Fruit fly (Drosophila melanogaster) whole organism, embryonic: Measurements from ENCODE around the gene Ced-12.
A peak's percentile ranks its signal among the peaks of the same experiment; 100 is the strongest.

ENCODE experiments used
- B-H1 ChIP-seq: fragments of 200-800 bp; sonication (Bioruptor generic); IDR thresholded peaks from 3 replicates; pipeline ENCODE4 v1.3.6; 2022; ENCODE audit warnings: missing biosample characterization, missing genetic modification characterization
- Bgb ChIP-seq: fragments of 200-800 bp; sonication (Bioruptor generic); IDR thresholded peaks from 2 replicates; pipeline ENCODE4 v1.3.6; 2022; ENCODE audit warnings: missing biosample characterization, missing genetic modification characterization; ENCODE audit not compliant: partially characterized antibody
- CG11695 ChIP-seq: fragments of 200-800 bp; sonication (Bioruptor generic); IDR thresholded peaks from 3 replicates; pipeline ENCODE4 v1.3.6; 2022; ENCODE audit warnings: missing biosample characterization, missing genetic modification characterization
- CG12236 ChIP-seq: fragments of 200-800 bp; sonication (Bioruptor generic); optimal IDR thresholded peaks from 2 replicates; lab custom pipeline; 2016; ENCODE audit warnings: missing biosample characterization, missing genetic modification characterization
- CG12942 ChIP-seq: fragments of 200-800 bp; sonication (Bioruptor generic); optimal IDR thresholded peaks from 3 replicates; lab custom pipeline; 2016; ENCODE audit warnings: missing biosample characterization, missing genetic modification characterization
- CG13296 ChIP-seq: fragments of 200-800 bp; sonication (Bioruptor generic); optimal IDR thresholded peaks from 3 replicates; lab custom pipeline; 2018; ENCODE audit warnings: missing biosample characterization, mild to moderate bottlenecking, missing genetic modification characterization
- CG13624 ChIP-seq: fragments of 200-800 bp; sonication (Bioruptor generic); optimal IDR thresholded peaks from 2 replicates; lab custom pipeline; 2016; ENCODE audit warnings: missing biosample characterization, missing genetic modification characterization
- CG14860 ChIP-seq: fragments of 200-800 bp; sonication (Bioruptor generic); IDR thresholded peaks from 3 replicates; pipeline ENCODE4 v1.3.6; 2022; ENCODE audit warnings: missing biosample characterization, missing genetic modification characterization; ENCODE audit not compliant: partially characterized antibody
- CG1603 ChIP-seq: fragments of 200-800 bp; sonication (Bioruptor generic); optimal IDR thresholded peaks from 2 replicates; lab custom pipeline; 2019; ENCODE audit warnings: missing biosample characterization, mild to moderate bottlenecking, missing genetic modification characterization, moderate library complexity
- CG16813 ChIP-seq: fragments of 200-800 bp; sonication (Bioruptor generic); IDR thresholded peaks from 3 replicates; pipeline ENCODE4 v1.3.6; 2022; ENCODE audit warnings: missing biosample characterization, missing genetic modification characterization; ENCODE audit not compliant: partially characterized antibody
- CG16863 ChIP-seq: fragments of 200-800 bp; sonication (Bioruptor generic); optimal IDR thresholded peaks from 3 replicates; lab custom pipeline; 2016; ENCODE audit warnings: missing biosample characterization, missing genetic modification characterization
- CG18764 ChIP-seq: fragments of 200-800 bp; sonication (Bioruptor generic); optimal IDR thresholded peaks from 3 replicates; lab custom pipeline; 2016; ENCODE audit warnings: missing biosample characterization, missing genetic modification characterization
- CG30020 ChIP-seq: fragments of 200-800 bp; optimal IDR thresholded peaks from 2 replicates; lab custom pipeline; 2019; ENCODE audit warnings: missing biosample characterization, mild to moderate bottlenecking, missing genetic modification characterization, moderate library complexity
- CG30403 ChIP-seq: fragments of 200-800 bp; sonication (Bioruptor generic); optimal IDR thresholded peaks from 3 replicates; lab custom pipeline; 2016; ENCODE audit warnings: missing biosample characterization, missing genetic modification characterization
- CG34422 ChIP-seq: fragments of 200-800 bp; sonication (Bioruptor generic); IDR thresholded peaks from 3 replicates; pipeline ENCODE4 v1.3.6; 2022; ENCODE audit warnings: missing biosample characterization, missing genetic modification characterization
- CG42726 ChIP-seq: fragments of 200-800 bp; sonication (Bioruptor generic); IDR thresholded peaks from 2 replicates; pipeline ENCODE4 v1.3.6; 2022; ENCODE audit warnings: missing biosample characterization, missing genetic modification characterization; ENCODE audit not compliant: partially characterized antibody
- CG4617 ChIP-seq: fragments of 200-800 bp; sonication (Bioruptor generic); optimal IDR thresholded peaks from 3 replicates; lab custom pipeline; 2016; ENCODE audit warnings: missing biosample characterization, missing genetic modification characterization, borderline replicate concordance
- CG6765 ChIP-seq: fragments of 200-800 bp; sonication (Bioruptor generic); optimal IDR thresholded peaks from 3 replicates; lab custom pipeline; 2017; ENCODE audit warnings: missing biosample characterization, mild to moderate bottlenecking, missing genetic modification characterization
- CG8281 ChIP-seq: fragments of 200-800 bp; sonication (Bioruptor generic); optimal IDR thresholded peaks from 2 replicates; lab custom pipeline; 2018; ENCODE audit warnings: missing biosample characterization, mild to moderate bottlenecking, missing genetic modification characterization, moderate library complexity
- CG8388 ChIP-seq: fragments of 200-800 bp; sonication (Bioruptor generic); optimal IDR thresholded peaks from 2 replicates; lab custom pipeline; 2019; ENCODE audit warnings: missing biosample characterization, mild to moderate bottlenecking, missing genetic modification characterization, moderate library complexity
- CG8478 ChIP-seq: fragments of >200 bp; optimal IDR thresholded peaks from 2 replicates; lab custom pipeline; 2018
- CoRest ChIP-seq: fragments of 200-800 bp; sonication (Bioruptor generic); optimal IDR thresholded peaks from 3 replicates; lab custom pipeline; 2018; ENCODE audit warnings: missing biosample characterization, mild to moderate bottlenecking, missing genetic modification characterization, moderate library complexity
- CrebB ChIP-seq: fragments of 200-800 bp; sonication (Bioruptor generic); optimal IDR thresholded peaks from 3 replicates; lab custom pipeline; 2018; ENCODE audit warnings: missing biosample characterization, mild to moderate bottlenecking, missing genetic modification characterization
- E2f2 ChIP-seq: fragments of 200-800 bp; sonication (Bioruptor generic); IDR thresholded peaks from 2 replicates; pipeline ENCODE4 v1.3.6; 2022; ENCODE audit warnings: missing biosample characterization, missing genetic modification characterization
- Elba2 ChIP-seq: fragments of 200-800 bp; sonication (Bioruptor generic); optimal IDR thresholded peaks from 3 replicates; lab custom pipeline; 2016; ENCODE audit warnings: missing biosample characterization, missing genetic modification characterization
- Fer1 ChIP-seq: fragments of 200-800 bp; sonication (Bioruptor generic); optimal IDR thresholded peaks from 2 replicates; lab custom pipeline; 2017; ENCODE audit warnings: missing biosample characterization, mild to moderate bottlenecking, missing genetic modification characterization
- Hr39 ChIP-seq: fragments of >200 bp; optimal IDR thresholded peaks from 2 replicates; lab custom pipeline; 2017
- Lhr ChIP-seq: fragments of 200-800 bp; sonication (Bioruptor generic); optimal IDR thresholded peaks from 3 replicates; lab custom pipeline; 2017; ENCODE audit warnings: mild to moderate bottlenecking, missing biosample characterization, missing genetic modification reagents, missing genetic modification characterization
- Max ChIP-seq: fragments of 200-800 bp; sonication (Bioruptor generic); optimal IDR thresholded peaks from 2 replicates; lab custom pipeline; 2016; ENCODE audit warnings: missing biosample characterization, mild to moderate bottlenecking, missing genetic modification characterization
- Opbp ChIP-seq: fragments of 200-800 bp; sonication (Bioruptor generic); IDR thresholded peaks from 3 replicates; pipeline ENCODE4 v1.3.6; 2022; ENCODE audit warnings: missing biosample characterization, missing genetic modification characterization; ENCODE audit not compliant: partially characterized antibody
- PHDP ChIP-seq: fragments of 200-800 bp; sonication (Bioruptor generic); optimal IDR thresholded peaks from 3 replicates; lab custom pipeline; 2018; ENCODE audit warnings: missing biosample characterization, mild to moderate bottlenecking, missing genetic modification characterization, moderate library complexity
- Scr ChIP-seq: fragments of 200-800 bp; sonication (Bioruptor generic); IDR thresholded peaks from 2 replicates; pipeline ENCODE4 v1.3.6; 2022; ENCODE audit warnings: missing biosample characterization, missing genetic modification characterization; ENCODE audit not compliant: partially characterized antibody
- Sry-δ ChIP-seq: fragments of 200-800 bp; sonication (Bioruptor generic); optimal IDR thresholded peaks from 2 replicates; lab custom pipeline; 2016; ENCODE audit warnings: missing biosample characterization, missing genetic modification characterization
- Usf ChIP-seq: fragments of 200-800 bp; sonication (Bioruptor generic); optimal IDR thresholded peaks from 2 replicates; lab custom pipeline; 2017; ENCODE audit warnings: missing genotype, missing biosample characterization, missing genetic modification characterization
- ara ChIP-seq: fragments of 200-800 bp; sonication (Bioruptor generic); IDR thresholded peaks from 2 replicates; pipeline ENCODE4 v1.3.6; 2022; ENCODE audit warnings: missing biosample characterization, missing genetic modification characterization
- ase ChIP-seq: fragments of 200-800 bp; sonication (Bioruptor generic); IDR thresholded peaks from 3 replicates; pipeline ENCODE4 v1.3.6; 2022; ENCODE audit warnings: missing biosample characterization, missing genetic modification characterization
- az2 ChIP-seq: fragments of 200-800 bp; sonication (Bioruptor generic); optimal IDR thresholded peaks from 3 replicates; lab custom pipeline; 2016; ENCODE audit warnings: missing biosample characterization, missing genetic modification characterization
- bbx ChIP-seq: fragments of 200-800 bp; sonication (Bioruptor generic); IDR thresholded peaks from 2 replicates; pipeline ENCODE4 v1.3.6; 2022; ENCODE audit warnings: missing biosample characterization, missing genetic modification characterization; ENCODE audit not compliant: partially characterized antibody
- crp ChIP-seq, 2 experiments: fragments of 200-800 bp; sonication (Bioruptor generic); optimal IDR thresholded peaks; 2 replicates in 1 of 2; 3 replicates in 1 of 2; lab custom pipeline; 2017; ENCODE audit warnings: missing biosample characterization in 2 of 2, missing genetic modification characterization in 2 of 2, mild to moderate bottlenecking in 1 of 2, moderate library complexity in 1 of 2
- dpn ChIP-seq, 2 experiments: fragments of 200-800 bp; sonication (Bioruptor generic); optimal IDR thresholded peaks; 3 replicates each; lab custom pipeline; 2016; ENCODE audit warnings: missing biosample characterization in 2 of 2, missing genetic modification characterization in 2 of 2
- gcm ChIP-seq: fragments of 200-800 bp; sonication (Bioruptor generic); optimal IDR thresholded peaks from 2 replicates; lab custom pipeline; 2019; ENCODE audit warnings: missing biosample characterization, mild to moderate bottlenecking, missing genetic modification characterization, moderate library complexity
- hb ChIP-seq: fragments of 200-800 bp; sonication (Bioruptor generic); IDR thresholded peaks from 3 replicates; pipeline ENCODE4 v1.3.6; 2022; ENCODE audit warnings: missing biosample characterization, missing genetic modification characterization; ENCODE audit not compliant: partially characterized antibody
- nerfin-1 ChIP-seq: fragments of 200-800 bp; sonication (Bioruptor generic); optimal IDR thresholded peaks from 3 replicates; lab custom pipeline; 2019; ENCODE audit warnings: missing biosample characterization, mild to moderate bottlenecking, missing genetic modification characterization, moderate library complexity
- pb ChIP-seq: fragments of 200-800 bp; sonication (Bioruptor generic); optimal IDR thresholded peaks from 3 replicates; lab custom pipeline; 2016; ENCODE audit warnings: missing biosample characterization, missing genetic modification characterization
- slbo ChIP-seq: fragments of 200-800 bp; sonication (Bioruptor generic); IDR thresholded peaks from 2 replicates; pipeline ENCODE4 v1.3.6; 2022; ENCODE audit warnings: missing biosample characterization, missing genetic modification characterization
- sna ChIP-seq: fragments of 200-800 bp; sonication (Bioruptor generic); IDR thresholded peaks from 2 replicates; pipeline ENCODE4 v1.3.6; 2022; ENCODE audit warnings: missing biosample characterization, missing genetic modification characterization; ENCODE audit not compliant: partially characterized antibody
- stwl ChIP-seq: fragments of 200-800 bp; sonication (Bioruptor generic); optimal IDR thresholded peaks from 3 replicates; lab custom pipeline; 2018; ENCODE audit warnings: missing biosample characterization, mild to moderate bottlenecking, missing genetic modification characterization, moderate library complexity
- twi ChIP-seq: fragments of 200-800 bp; optimal IDR thresholded peaks from 2 replicates; lab custom pipeline; 2019; ENCODE audit warnings: missing biosample characterization, mild to moderate bottlenecking, missing genetic modification characterization, moderate library complexity

Ced-12 gene

DNA sequence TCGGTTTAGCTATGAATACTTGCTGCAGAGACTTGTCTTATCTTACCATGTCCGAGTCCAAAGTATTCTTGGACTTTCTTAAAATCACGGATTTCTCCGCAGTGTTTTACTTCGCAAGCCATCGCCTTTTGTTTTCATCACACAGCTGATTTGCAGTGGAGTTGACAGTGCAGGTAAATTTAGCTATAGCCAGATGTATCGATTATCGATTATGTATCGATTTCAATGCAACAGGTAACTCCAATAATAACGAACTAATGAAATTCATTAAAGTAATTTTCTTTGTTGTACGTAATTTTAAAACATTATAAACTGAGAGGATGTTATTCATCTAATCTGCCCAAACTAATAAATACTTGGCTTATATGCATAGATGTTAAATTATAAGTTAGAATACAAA lies 34.6 kb upstream of the Ced-12 start, which contains the start of gene Rab3-GAP (continued):
- TF ChIP-seq CrebB (tag; lab: Kevin White, UChicago) (no peak), CG42726 (GFP tag; lab: Robert Waterston, UW) (no peak), CG8478 (no peak), ara (0 out of 2 replicates have a peak, but pooled peaks have one; percentile 7), Opbp (GFP tag; lab: Robert Waterston, UW) (no peak), CG14860 (GFP tag; lab: Robert Waterston, UW) (0 out of 3 replicates have a peak, but pooled peaks have one; percentile 34), CG16863 (GFP tag; lab: Kevin White, UChicago) (no peak), CG34422 (GFP tag; lab: Robert Waterston, UW) (peak; percentile 30; the same call in 1 of the 3 replicates), Hr39 (lab: Kevin White, UChicago) (no peak), CG12942 (GFP tag; lab: Kevin White, UChicago) (peak; percentile 34), pb (no peak), twi (tag; lab: Kevin White, UChicago) (no peak), CG13624 (GFP tag; lab: Kevin White, UChicago) (peak; percentile 1), CG11695 (peak; percentile 44; the same call in 1 of the 3 replicates), stwl (tag; lab: Kevin White, UChicago) (peak; percentile 75), Usf (GFP tag; lab: Kevin White, UChicago) (no peak), nerfin-1 (tag; lab: Kevin White, UChicago) (peak; percentile 62), Elba2 (GFP tag; lab: Kevin White, UChicago) (peak; percentile 20), CG30020 (tag; lab: Kevin White, UChicago) (peak; percentile 26), az2 (GFP tag; lab: Kevin White, UChicago) (peak; percentile 33), Sry-δ (peak; percentile 48), CG6765 (GFP tag; lab: Kevin White, UChicago) (no peak), PHDP (tag; lab: Kevin White, UChicago) (peak; percentile 29), CG1603 (peak; percentile 59), CG16813 (peak; percentile 45; the same call in 2 of the 3 replicates), Scr (GFP tag; lab: Robert Waterston, UW) (peak; percentile 48), slbo (GFP tag; lab: Robert Waterston, UW) (peak; percentile 66), ase (GFP tag; lab: Robert Waterston, UW) (no peak), CG8281 (tag; lab: Kevin White, UChicago) (no peak), dpn (GFP tag; optimal IDR thresholded peaks at IDR 0.05; lab: Kevin White, UChicago) (peak in 1 of 2 experiments; percentile 53), CG13296 (GFP tag; lab: Kevin White, UChicago) (no peak), CoRest (tag; lab: Kevin White, UChicago) (peak; percentile 10), gcm (GFP tag; lab: Kevin White, UChicago) (peak; percentile 22), CG4617 (GFP tag; lab: Kevin White, UChicago) (peak; percentile 6), CG12236 (GFP tag; lab: Kevin White, UChicago) (no peak), sna (GFP tag; lab: Robert Waterston, UW) (peak; percentile 68; the same call in 1 of the 2 replicates), Fer1 (GFP tag; lab: Kevin White, UChicago) (peak; percentile 60), Bgb (GFP tag; lab: Robert Waterston, UW) (peak; percentile 52; the same call in 1 of the 2 replicates), Max (no peak), bbx (GFP tag; lab: Robert Waterston, UW) (no peak), CG8388 (GFP tag; lab: Kevin White, UChicago) (peak; percentile 15), CG30403 (GFP tag; lab: Kevin White, UChicago) (peak; percentile 29), E2f2 (GFP tag; lab: Robert Waterston, UW) (peak; percentile 23; the same call in 1 of the 2 replicates), crp (GFP tag; optimal IDR thresholded peaks at IDR 0.05; lab: Kevin White, UChicago) (peak; percentile 48 to 93), CG18764 (GFP tag; lab: Kevin White, UChicago) (peak; percentile 8), hb (0 out of 3 replicates have a peak, but pooled peaks have one; percentile 5), Lhr (GFP tag; lab: Kevin White, UChicago) (no peak), B-H1 (no peak)
